Worm (Caenorhabditis elegans): ENCODE data around the gene F45E1.4.

F45E1.4 gene

DNA sequence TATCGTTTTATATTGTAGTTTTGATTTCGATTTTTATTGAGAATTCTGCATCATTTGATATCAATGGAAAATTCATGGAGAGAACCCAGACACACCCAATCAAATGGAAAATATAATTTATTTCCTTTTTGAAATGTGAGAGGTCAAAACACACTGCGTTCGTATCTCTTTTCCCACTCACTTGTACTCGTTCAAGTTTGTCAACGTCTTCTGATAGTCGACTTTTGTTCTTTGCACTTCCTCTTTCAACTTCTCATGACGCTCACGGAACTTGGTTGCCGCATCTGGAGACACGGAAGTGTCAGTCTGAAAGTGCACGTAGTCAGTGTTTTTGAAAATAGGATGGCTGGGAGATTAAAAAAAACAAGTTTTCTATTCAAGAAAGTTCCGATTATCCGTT, 4.5 kb downstream of the F45E1.4 start (continued):
- TF ChIP-seq nhr-102 (tag; optimal IDR thresholded peaks at IDR 0.05), result no peak
- TF ChIP-seq Y105C5A.15 (GFP tag; IDR thresholded peaks at IDR 0.05), result no peak
- TF ChIP-seq nhr-237 (tag; optimal IDR thresholded peaks at IDR 0.05), result no peak
- no peak for TF ChIP-seq lin-1 (GFP tag; IDR thresholded peaks at IDR 0.05)
- peak; percentile 52 for TF ChIP-seq aha-1 (tag)
- TF ChIP-seq nhr-10 (tag; optimal IDR thresholded peaks at IDR 0.05), result peak; percentile 76
- TF ChIP-seq zip-11 (GFP tag; IDR thresholded peaks at IDR 0.05), result no peak
- TF ChIP-seq ama-1 (optimal IDR thresholded peaks at IDR 0.05), result no peak
- no peak for TF ChIP-seq php-3 (GFP tag; IDR thresholded peaks at IDR 0.05)
- TF ChIP-seq ZK337.2 (GFP tag; IDR thresholded peaks at IDR 0.05), result no peak
- no peak for TF ChIP-seq snpc-1.2 (GFP tag; IDR thresholded peaks at IDR 0.05)
- peak; percentile 45 for TF ChIP-seq nhr-76 (tag; optimal IDR thresholded peaks at IDR 0.05)
- TF ChIP-seq ctbp-1 (GFP tag; IDR thresholded peaks at IDR 0.05), result no peak
- no peak for TF ChIP-seq spr-3 (GFP tag; optimal IDR thresholded peaks at IDR 0.05)
- TF ChIP-seq nhr-42 (GFP tag; IDR thresholded peaks at IDR 0.05), result no peak
- no peak for TF ChIP-seq R02D3.7 (tag; optimal IDR thresholded peaks at IDR 0.05)
- no peak for TF ChIP-seq ztf-11 (tag; optimal IDR thresholded peaks at IDR 0.05)
- no peak for TF ChIP-seq F44E2.7 (GFP tag; IDR thresholded peaks at IDR 0.05)
- TF ChIP-seq mdl-1 (tag; optimal IDR thresholded peaks at IDR 0.05), result peak in 1 of 2 experiments; percentile 50
- no peak for TF ChIP-seq egl-43 (GFP tag; IDR thresholded peaks at IDR 0.05)
- TF ChIP-seq nhr-6 (tag; optimal IDR thresholded peaks at IDR 0.05), result no peak
- TF ChIP-seq daf-19 (GFP tag; conservative IDR thresholded peaks at IDR 0.05), result no peak
- no peak for TF ChIP-seq jun-1 (tag; optimal IDR thresholded peaks at IDR 0.05)
- no peak for TF ChIP-seq skn-1 (tag; optimal IDR thresholded peaks at IDR 0.05)
- no peak for TF ChIP-seq madf-9 (GFP tag; conservative IDR thresholded peaks at IDR 0.05)
- no peak for TF ChIP-seq nhr-41 (GFP tag; IDR thresholded peaks at IDR 0.05)

ce11 chrX:7992102-7992501, 6.3 kb downstream of the F45E1.4 start:
- TF ChIP-seq daf-12 (tag; optimal IDR thresholded peaks at IDR 0.05) (no peak), aha-1 (tag) (peak; percentile 83)

DNA sequence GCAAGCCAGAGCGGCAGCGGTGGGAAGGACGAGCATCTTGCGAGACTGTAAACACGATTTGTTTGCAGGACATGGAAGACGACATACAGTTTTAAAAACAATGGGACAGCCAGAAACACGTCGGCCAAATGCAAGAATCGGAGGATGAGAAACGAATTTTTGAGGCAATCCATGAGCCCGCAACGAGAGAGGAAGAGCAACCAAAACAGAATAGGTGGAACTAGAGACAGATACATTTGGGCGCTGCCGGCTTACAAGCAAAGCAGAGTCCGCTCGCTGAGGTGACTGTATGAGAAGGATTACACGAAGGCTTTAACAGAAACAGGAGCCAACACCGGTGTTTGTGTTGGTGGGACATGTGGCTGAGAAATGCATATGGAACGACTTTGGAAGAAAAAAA, 8.7 kb downstream of the F45E1.4 start:
- no peak for TF ChIP-seq nhr-42 (GFP tag; IDR thresholded peaks at IDR 0.05)
- peak in 1 of 2 experiments; percentile 92 for TF ChIP-seq unc-62 (GFP tag; optimal IDR thresholded peaks at IDR 0.05 in 1 of 2)
- TF ChIP-seq unc-62 (tag; optimal IDR thresholded peaks at IDR 0.05), result no peak

- TF ChIP-seq dve-1 (tag; optimal IDR thresholded peaks at IDR 0.05; ENCODE audit: insufficient read depth) (peak; percentile 4), aha-1 (tag) (peak; percentile 6), dpl-1 (GFP tag; optimal IDR thresholded peaks at IDR 0.05) (no peak), hlh-11 (tag; optimal IDR thresholded peaks at IDR 0.05) (peak; percentile 33), lir-3 (tag; optimal IDR thresholded peaks at IDR 0.05) (no peak), ztf-11 (tag; optimal IDR thresholded peaks at IDR 0.05) (no peak), nhr-76 (tag; optimal IDR thresholded peaks at IDR 0.05) (no peak), nhr-28 (tag; optimal IDR thresholded peaks at IDR 0.05) (peak; percentile 29), nhr-77 (tag; optimal IDR thresholded peaks at IDR 0.05) (peak; percentile 18), unc-39 (tag; optimal IDR thresholded peaks at IDR 0.05) (no peak), R02D3.7 (tag; optimal IDR thresholded peaks at IDR 0.05) (no peak), pqm-1 (tag; optimal IDR thresholded peaks at IDR 0.05) (peak; percentile 43), mdl-1 (tag; optimal IDR thresholded peaks at IDR 0.05) (no peak), daf-16 (GFP tag; optimal IDR thresholded peaks at IDR 0.05) (no peak), daf-16 (tag; optimal IDR thresholded peaks at IDR 0.05) (peak; percentile 98), dmd-9 (GFP tag; IDR thresholded peaks at IDR 0.05) (no peak), hlh-30 (tag; optimal IDR thresholded peaks at IDR 0.05; ENCODE audit: insufficient read depth) (peak; percentile 37), hmg-1.1 (GFP tag; IDR thresholded peaks at IDR 0.05) (no peak), ztf-7 (tag; optimal IDR thresholded peaks at IDR 0.05) (no peak), daf-8 (GFP tag; IDR thresholded peaks at IDR 0.05) (no peak), jun-1 (tag; optimal IDR thresholded peaks at IDR 0.05) (no peak), dmd-6 (GFP tag; IDR thresholded peaks at IDR 0.05) (peak; percentile 20; the same call in 1 of the 2 replicates), nhr-48 (tag; optimal IDR thresholded peaks at IDR 0.05) (no peak), nhr-6 (tag; optimal IDR thresholded peaks at IDR 0.05) (no peak), nhr-41 (GFP tag; IDR thresholded peaks at IDR 0.05) (no peak), snpc-4 (tag; optimal IDR thresholded peaks at IDR 0.05) (no peak), egl-27 (tag; optimal IDR thresholded peaks at IDR 0.05) (no peak), lim-7 (GFP tag; IDR thresholded peaks at IDR 0.05) (no peak)
These were observed 12.2 kb downstream of the F45E1.4 start, which contains the start of gene sdpn-1 for ce11 chrX:7997968-7998367. sdpn-1 (minus strand) TSS chrX:7998229.
